Worm (Caenorhabditis elegans) whole organism, L2 larva: ENCODE measurements around the gene ntl-3.

Experiments
- ZK546.5 ChIP-seq: sonication (generic microtip); optimal IDR thresholded peaks from 2 replicates; lab custom pipeline; 2017; ENCODE audit warnings: missing biosample characterization, missing genetic modification characterization
- aly-2 ChIP-seq: fragments of 150-350 bp; optimal IDR thresholded peaks from 2 replicates; lab custom pipeline; 2014; ENCODE audit warnings: missing biosample characterization, missing genetic modification characterization
- ceh-16 ChIP-seq: fragments of 150-350 bp; optimal IDR thresholded peaks from 2 replicates; lab custom pipeline; 2014; ENCODE audit warnings: missing biosample characterization, missing genetic modification characterization
- elt-1 ChIP-seq: fragments of 150-350 bp; optimal IDR thresholded peaks from 2 replicates; lab custom pipeline; 2014; ENCODE audit warnings: missing biosample characterization, missing genetic modification characterization
- fos-1 ChIP-seq: fragments of 150-350 bp; optimal IDR thresholded peaks from 2 replicates; lab custom pipeline; 2014; ENCODE audit warnings: missing biosample characterization, missing genetic modification characterization
- lin-39 ChIP-seq: fragments of 150-350 bp; optimal IDR thresholded peaks from 2 replicates; lab custom pipeline; 2014; ENCODE audit warnings: missing biosample characterization, missing genetic modification reagents, missing genetic modification characterization
- mab-5 ChIP-seq: fragments of 150-350 bp; optimal IDR thresholded peaks from 2 replicates; lab custom pipeline; 2014; ENCODE audit warnings: missing biosample characterization, missing genetic modification characterization
- nhr-11 ChIP-seq: fragments of 150-350 bp; optimal IDR thresholded peaks from 2 replicates; lab custom pipeline; 2014; ENCODE audit warnings: missing biosample characterization, missing genetic modification characterization
- nhr-21 ChIP-seq: fragments of 150-350 bp; optimal IDR thresholded peaks from 2 replicates; lab custom pipeline; 2014; ENCODE audit warnings: missing biosample characterization, missing genetic modification characterization
- nhr-23 ChIP-seq: fragments of 150-350 bp; optimal IDR thresholded peaks from 2 replicates; lab custom pipeline; 2014; ENCODE audit warnings: missing biosample characterization, missing genetic modification reagents, missing genetic modification characterization
- nhr-77 ChIP-seq: fragments of 150-350 bp; optimal IDR thresholded peaks from 2 replicates; lab custom pipeline; 2014; ENCODE audit warnings: missing biosample characterization, missing genetic modification characterization
- sma-3 ChIP-seq: sonication (generic microtip); optimal IDR thresholded peaks from 2 replicates; lab custom pipeline; 2016; ENCODE audit warnings: missing genetic modification reagents, missing genetic modification characterization, missing compliant biosample characterization
- unc-62 ChIP-seq: fragments of 150-350 bp; optimal IDR thresholded peaks from 2 replicates; lab custom pipeline; 2014; ENCODE audit warnings: missing biosample characterization, missing genetic modification reagents, missing genetic modification characterization

- no peak for TF ChIP-seq ceh-16 (tag; lab: Kevin White, UChicago)
- no peak for TF ChIP-seq lin-39 (tag; lab: Kevin White, UChicago)
- TF ChIP-seq nhr-11 (tag; lab: Kevin White, UChicago), result no peak
- TF ChIP-seq ZK546.5, result no peak
- no peak for TF ChIP-seq unc-62
- TF ChIP-seq elt-1 (tag; lab: Kevin White, UChicago), result no peak
- TF ChIP-seq nhr-23, result no peak
- no peak for TF ChIP-seq sma-3 (GFP tag; lab: Kevin White, UChicago)
- TF ChIP-seq fos-1, result no peak
- TF ChIP-seq nhr-77 (tag; lab: Kevin White, UChicago), result no peak
- no peak for TF ChIP-seq aly-2 (tag; lab: Kevin White, UChicago)
- no peak for TF ChIP-seq mab-5 (tag; lab: Kevin White, UChicago)
- no peak for TF ChIP-seq nhr-21 (tag; lab: Kevin White, UChicago)
These were observed 39.6 kb downstream of the ntl-3 start, which contains the start of gene C18D11.7 for ce11 chrIII:11806695-11807094.
